Fruit fly (Drosophila melanogaster): ENCODE data around the gene InR.

The InR gene

dm6 chr3R:21614858-21615427, 4.2 kb downstream of the InR start:
- TF ChIP-seq spab (GFP tag; optimal IDR thresholded peaks at IDR 0.05) (peak; percentile 60), fd85E (GFP tag; optimal IDR thresholded peaks at IDR 0.05) (no peak), salr (GFP tag; optimal IDR thresholded peaks at IDR 0.05) (peak in 1 of 2 experiments; percentile 50), Met (GFP tag; optimal IDR thresholded peaks at IDR 0.05) (peak; percentile 42), Hr38 (GFP tag; optimal IDR thresholded peaks at IDR 0.05) (no peak), CG6276 (GFP tag; optimal IDR thresholded peaks at IDR 0.05) (peak; percentile 44), topi (GFP tag; optimal IDR thresholded peaks at IDR 0.05) (peak; percentile 28), CG11902 (GFP tag; optimal IDR thresholded peaks at IDR 0.05) (no peak), dac (GFP tag; optimal IDR thresholded peaks at IDR 0.05) (peak; percentile 27), Lpt (GFP tag; optimal IDR thresholded peaks at IDR 0.05) (peak; percentile 55), ss (GFP tag; optimal IDR thresholded peaks at IDR 0.05) (peak; percentile 61 to 64), Hr4 (GFP tag; optimal IDR thresholded peaks at IDR 0.05) (peak; percentile 75), fd59A (GFP tag; optimal IDR thresholded peaks at IDR 0.05) (peak; percentile 45), Eip93F (GFP tag; optimal IDR thresholded peaks at IDR 0.05) (no peak), lz (GFP tag; optimal IDR thresholded peaks at IDR 0.05) (peak; percentile 43), CG16779 (tag; optimal IDR thresholded peaks at IDR 0.05) (peak; percentile 28), CG11762 (GFP tag; optimal IDR thresholded peaks at IDR 0.05; ENCODE audit: insufficient read depth) (peak; percentile 25), esn (GFP tag; optimal IDR thresholded peaks at IDR 0.05) (peak; percentile 52), Hr39 (GFP tag; optimal IDR thresholded peaks at IDR 0.05) (peak; percentile 45), CG1621 (tag; optimal IDR thresholded peaks at IDR 0.05) (peak; percentile 36), CG31627 (GFP tag; optimal IDR thresholded peaks at IDR 0.05) (peak; percentile 31), achi (GFP tag; optimal IDR thresholded peaks at IDR 0.05) (peak; percentile 58), CG34406 (GFP tag; optimal IDR thresholded peaks at IDR 0.05) (peak; percentile 39), CG3032 (tag; optimal IDR thresholded peaks at IDR 0.05) (peak; percentile 55), CG32006 (GFP tag; optimal IDR thresholded peaks at IDR 0.05) (peak; percentile 81), CG15336 (GFP tag; IDR thresholded peaks at IDR 0.05) (no peak), dsx (GFP tag; optimal IDR thresholded peaks at IDR 0.05; ENCODE audit: poor library complexity, severe bottlenecking) (peak; percentile 40), OdsH (GFP tag; optimal IDR thresholded peaks at IDR 0.05) (peak; percentile 56), CG11294 (GFP tag; IDR thresholded peaks at IDR 0.05) (no peak), Smox (GFP tag; optimal IDR thresholded peaks at IDR 0.05) (no peak), CG9139 (GFP tag; optimal IDR thresholded peaks at IDR 0.05) (peak; percentile 40), Sox15 (GFP tag; optimal IDR thresholded peaks at IDR 0.05) (peak; percentile 30), CG6163 (GFP tag; IDR thresholded peaks at IDR 0.05) (no peak), CG4318 (GFP tag; optimal IDR thresholded peaks at IDR 0.05) (peak; percentile 27), CG6792 (GFP tag; optimal IDR thresholded peaks at IDR 0.05) (peak; percentile 4), fkh (GFP tag; optimal IDR thresholded peaks at IDR 0.05) (no peak), Eip78C (GFP tag) (peak; percentile 86), svp (GFP tag) (peak; percentile 49), CG3919 (GFP tag; optimal IDR thresholded peaks at IDR 0.05) (peak; percentile 51), acj6 (GFP tag; optimal IDR thresholded peaks at IDR 0.05) (peak; percentile 59), Eip75B (GFP tag; optimal IDR thresholded peaks at IDR 0.05) (peak; percentile 44), Ets21C (GFP tag; optimal IDR thresholded peaks at IDR 0.05) (peak; percentile 17), Ets96B (tag; optimal IDR thresholded peaks at IDR 0.05) (peak; percentile 69), CG10631 (GFP tag; optimal IDR thresholded peaks at IDR 0.05) (peak; percentile 60), pdm3 (GFP tag; optimal IDR thresholded peaks at IDR 0.05) (peak; percentile 71), CG6808 (GFP tag; optimal IDR thresholded peaks at IDR 0.05) (peak; percentile 21), Sox102F (GFP tag; optimal IDR thresholded peaks at IDR 0.05) (peak; percentile 17), CG8632 (GFP tag; optimal IDR thresholded peaks at IDR 0.05) (peak; percentile 30), CG8319 (GFP tag; optimal IDR thresholded peaks at IDR 0.05) (no peak), CG10669 (GFP tag; optimal IDR thresholded peaks at IDR 0.05) (peak; percentile 51), Sox14 (GFP tag; optimal IDR thresholded peaks at IDR 0.05) (peak; percentile 66)

Data from whole organism, prepupa.